Worm (Caenorhabditis elegans) whole organism, mixed stage, embryonic: Measurements from ENCODE around the gene marc-1.

ENCODE experiments used
- ceh-43 ChIP-seq: fragments of 200-800 bp; sonication (Bioruptor generic); optimal IDR thresholded peaks from 2 replicates; lab custom pipeline; 2018; ENCODE audit warnings: mild to moderate bottlenecking, missing genetic modification characterization, moderate library complexity, missing compliant biosample characterization
- ces-1 ChIP-seq: fragments of 150-350 bp; optimal IDR thresholded peaks from 2 replicates; lab custom pipeline; 2014; ENCODE audit warnings: missing biosample characterization, missing genetic modification reagents, missing genetic modification characterization
- lsy-2 ChIP-seq: fragments of 150-350 bp; optimal IDR thresholded peaks from 2 replicates; lab custom pipeline; 2014; ENCODE audit warnings: missing biosample characterization, missing genetic modification characterization
- mab-5 ChIP-seq: fragments of 150-350 bp; optimal IDR thresholded peaks from 2 replicates; lab custom pipeline; 2014; ENCODE audit warnings: missing biosample characterization, missing genetic modification characterization
- mep-1 ChIP-seq: fragments of 150-350 bp; optimal IDR thresholded peaks from 2 replicates; lab custom pipeline; 2017; ENCODE audit warnings: missing biosample characterization, missing genetic modification reagents, missing genetic modification characterization, inconsistent platforms
- nhr-28 ChIP-seq: fragments of 150-350 bp; optimal IDR thresholded peaks from 2 replicates; lab custom pipeline; 2014; ENCODE audit warnings: missing biosample characterization, missing genetic modification characterization
- nhr-76 ChIP-seq: sonication (generic microtip); optimal IDR thresholded peaks from 2 replicates; lab custom pipeline; 2017; ENCODE audit warnings: missing biosample characterization, missing genetic modification characterization
- unc-39 ChIP-seq: fragments of 150-350 bp; optimal IDR thresholded peaks from 2 replicates; lab custom pipeline; 2014; ENCODE audit warnings: missing biosample characterization, missing genetic modification characterization
- unc-62 ChIP-seq: fragments of 150-350 bp; optimal IDR thresholded peaks from 2 replicates; lab custom pipeline; 2014; ENCODE audit warnings: missing biosample characterization, missing genetic modification reagents, missing genetic modification characterization
- ztf-11 ChIP-seq: fragments of 150-350 bp; optimal IDR thresholded peaks from 2 replicates; lab custom pipeline; 2014; ENCODE audit warnings: missing biosample characterization, missing genetic modification characterization

DNA sequence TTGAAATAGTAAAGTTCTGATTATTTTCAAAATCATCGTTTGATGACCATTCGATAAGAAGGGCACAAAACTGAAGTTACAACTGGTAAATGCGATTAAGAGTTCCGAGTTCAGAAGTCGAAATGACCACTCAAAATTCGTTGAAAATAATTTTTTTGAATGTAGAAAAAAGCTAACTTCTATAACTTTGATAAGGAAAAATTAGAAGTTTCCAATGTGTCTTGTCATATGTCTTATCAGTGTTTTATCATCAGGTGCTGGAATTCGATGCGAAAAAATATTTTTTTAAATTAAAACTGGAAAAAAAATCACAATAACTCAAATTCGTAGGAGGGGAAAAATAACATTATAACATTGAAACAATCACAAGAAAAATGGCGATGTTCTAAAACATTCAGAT is 13.8 kb upstream of the marc-1 start:
- TF ChIP-seq lsy-2 (tag; lab: Kevin White, UChicago) (no peak), unc-62 (GFP tag; lab: Kevin White, UChicago) (no peak), nhr-76 (no peak), ztf-11 (tag; lab: Kevin White, UChicago) (no peak), ceh-43 (GFP tag; lab: Kevin White, UChicago) (no peak), mep-1 (no peak), mab-5 (tag; lab: Kevin White, UChicago) (no peak), nhr-28 (tag; lab: Kevin White, UChicago) (no peak), unc-39 (no peak), ces-1 (no peak)
